Worm (Caenorhabditis elegans) whole organism, L4/young adult: ENCODE data around the gene ddn-1.

Experiments
- W03F9.2 ChIP-seq: fragments of 150-350 bp; optimal IDR thresholded peaks from 2 replicates; lab custom pipeline; 2014; ENCODE audit warnings: missing biosample characterization, missing genetic modification characterization
- him-1 ChIP-seq: sonication (generic microtip); optimal IDR thresholded peaks from 2 replicates; lab custom pipeline; 2016; ENCODE audit warnings: missing genotype, missing genetic modification reagents, missing genetic modification characterization, missing compliant biosample characterization

DNA sequence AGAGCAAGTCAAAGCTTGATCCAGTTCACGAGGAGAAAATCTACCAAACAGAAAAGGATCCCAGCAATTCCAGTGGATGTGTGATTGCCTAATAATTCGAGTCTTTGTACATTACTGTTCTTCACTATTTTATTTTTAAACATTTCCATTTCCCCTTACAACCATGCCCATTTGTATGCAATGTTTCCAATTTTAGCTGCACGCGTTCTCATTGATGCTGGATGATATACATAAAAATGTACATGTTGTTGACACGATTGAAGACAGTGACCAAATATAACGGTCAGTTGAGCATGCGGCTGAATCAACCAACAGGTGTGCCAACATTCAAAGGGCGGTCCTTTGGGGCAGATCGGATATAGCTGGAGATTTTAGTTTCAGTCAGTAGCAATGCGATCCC, 16.0 kb upstream of the ddn-1 start, which contains the start of gene B0507.1:
- no peak for TF ChIP-seq him-1 (tag; lab: Kevin White, UChicago)
- TF ChIP-seq W03F9.2 = no peak
